Fruit fly (Drosophila melanogaster) whole organism, prepupa: ENCODE data around the gene Kdm5.
A peak's percentile ranks its signal among the peaks of the same experiment; 100 is the strongest.

Experiments used
- Blimp-1 ChIP-seq: fragments of 200-800 bp; sonication (Bioruptor generic); optimal IDR thresholded peaks from 3 replicates; lab custom pipeline; 2017; ENCODE audit warnings: missing biosample characterization, missing genetic modification characterization, mild to moderate bottlenecking, moderate library complexity, missing genetic modification reagents
- CG10631 ChIP-seq: fragments of 200-800 bp; sonication (Bioruptor generic); optimal IDR thresholded peaks from 2 replicates; lab custom pipeline; 2016; ENCODE audit warnings: missing biosample characterization, missing genetic modification characterization
- CG10669 ChIP-seq: fragments of 200-800 bp; sonication (Bioruptor generic); optimal IDR thresholded peaks from 3 replicates; lab custom pipeline; 2018; ENCODE audit warnings: missing biosample characterization, mild to moderate bottlenecking, missing genetic modification characterization, moderate library complexity
- CG11294 ChIP-seq: fragments of 200-800 bp; sonication (Bioruptor generic); IDR thresholded peaks from 2 replicates; pipeline ENCODE4 v1.3.6; 2022; ENCODE audit warnings: missing biosample characterization, missing genetic modification characterization
- CG11762 ChIP-seq: fragments of 200-800 bp; sonication (Bioruptor generic); optimal IDR thresholded peaks from 3 replicates; lab custom pipeline; 2016; ENCODE audit warnings: missing biosample characterization, missing genetic modification characterization; ENCODE audit not compliant: insufficient read depth
- CG11902 ChIP-seq: fragments of 200-800 bp; sonication (Bioruptor generic); optimal IDR thresholded peaks from 3 replicates; lab custom pipeline; 2016; ENCODE audit warnings: missing biosample characterization, missing genetic modification characterization
- CG15336 ChIP-seq: fragments of 200-800 bp; sonication (Bioruptor generic); IDR thresholded peaks from 2 replicates; pipeline ENCODE4 v1.3.6; 2022; ENCODE audit warnings: missing biosample characterization, missing genetic modification characterization
- CG1621 ChIP-seq: fragments of 200-800 bp; sonication (Bioruptor generic); optimal IDR thresholded peaks from 3 replicates; lab custom pipeline; 2018; ENCODE audit warnings: missing biosample characterization, mild to moderate bottlenecking, missing genetic modification characterization
- CG16779 ChIP-seq: fragments of 200-800 bp; sonication (Bioruptor generic); optimal IDR thresholded peaks from 3 replicates; lab custom pipeline; 2017; ENCODE audit warnings: missing biosample characterization, mild to moderate bottlenecking, missing genetic modification characterization
- CG3032 ChIP-seq: fragments of 200-800 bp; optimal IDR thresholded peaks from 2 replicates; lab custom pipeline; 2019; ENCODE audit warnings: missing biosample characterization, mild to moderate bottlenecking, missing genetic modification characterization, moderate library complexity
- CG31627 ChIP-seq: fragments of 200-800 bp; sonication (Bioruptor generic); optimal IDR thresholded peaks from 3 replicates; lab custom pipeline; 2016; ENCODE audit warnings: missing biosample characterization, missing genetic modification characterization
- CG32006 ChIP-seq: fragments of 200-800 bp; sonication (Bioruptor generic); optimal IDR thresholded peaks from 3 replicates; lab custom pipeline; 2017; ENCODE audit warnings: missing biosample characterization, mild to moderate bottlenecking, missing genetic modification characterization
- CG3919 ChIP-seq: fragments of 200-800 bp; sonication (Bioruptor generic); optimal IDR thresholded peaks from 3 replicates; lab custom pipeline; 2016; ENCODE audit warnings: missing biosample characterization, missing genetic modification characterization
- CG4318 ChIP-seq: fragments of 200-800 bp; sonication (Bioruptor generic); optimal IDR thresholded peaks from 3 replicates; lab custom pipeline; 2017; ENCODE audit warnings: missing biosample characterization, mild to moderate bottlenecking, missing genetic modification characterization
- CG6163 ChIP-seq: fragments of 200-800 bp; sonication (Bioruptor generic); IDR thresholded peaks from 3 replicates; pipeline ENCODE4 v1.3.6; 2022; ENCODE audit warnings: missing biosample characterization, missing genetic modification characterization
- CG6276 ChIP-seq: fragments of 200-800 bp; sonication (Bioruptor generic); optimal IDR thresholded peaks from 2 replicates; lab custom pipeline; 2017; ENCODE audit warnings: missing biosample characterization, mild to moderate bottlenecking, missing genetic modification characterization
- CG6792 ChIP-seq: fragments of 200-800 bp; sonication (Bioruptor generic); optimal IDR thresholded peaks from 3 replicates; lab custom pipeline; 2016; ENCODE audit warnings: missing biosample characterization, missing genetic modification characterization
- CG6808 ChIP-seq: fragments of 200-800 bp; sonication (Bioruptor generic); optimal IDR thresholded peaks from 3 replicates; lab custom pipeline; 2017; ENCODE audit warnings: missing biosample characterization, missing genetic modification characterization, mild to moderate bottlenecking, moderate library complexity, missing genetic modification reagents
- CG6854 ChIP-seq: fragments of 200-800 bp; sonication (Bioruptor generic); optimal IDR thresholded peaks from 2 replicates; lab custom pipeline; 2017; ENCODE audit warnings: missing biosample characterization, mild to moderate bottlenecking, missing genetic modification characterization
- CG7368 ChIP-seq: fragments of 200-800 bp; sonication (Bioruptor generic); optimal IDR thresholded peaks from 3 replicates; lab custom pipeline; 2016; ENCODE audit warnings: missing biosample characterization, missing genetic modification characterization
- CG8119 ChIP-seq: fragments of 200-800 bp; sonication (Bioruptor generic); IDR thresholded peaks from 3 replicates; pipeline ENCODE4 v1.3.6; 2022; ENCODE audit warnings: missing biosample characterization, missing genetic modification characterization
- CG8319 ChIP-seq: fragments of 200-800 bp; sonication (Bioruptor generic); optimal IDR thresholded peaks from 3 replicates; lab custom pipeline; 2016; ENCODE audit warnings: missing biosample characterization, missing genetic modification characterization
- CG8632 ChIP-seq: fragments of 200-800 bp; sonication (Bioruptor generic); optimal IDR thresholded peaks from 3 replicates; lab custom pipeline; 2016; ENCODE audit warnings: missing biosample characterization, missing genetic modification characterization
- CG9139 ChIP-seq: fragments of 200-800 bp; sonication (Bioruptor generic); optimal IDR thresholded peaks from 3 replicates; lab custom pipeline; 2017; ENCODE audit warnings: missing biosample characterization, mild to moderate bottlenecking, missing genetic modification characterization
- Eip93F ChIP-seq: fragments of 200-800 bp; sonication (Bioruptor generic); optimal IDR thresholded peaks from 2 replicates; lab custom pipeline; 2016; ENCODE audit warnings: missing biosample characterization, mild to moderate bottlenecking, missing genetic modification characterization
- Ets21C ChIP-seq: fragments of 200-800 bp; sonication (Bioruptor generic); optimal IDR thresholded peaks from 3 replicates; lab custom pipeline; 2016; ENCODE audit warnings: missing biosample characterization, missing genetic modification characterization
- Gug ChIP-seq: fragments of 200-800 bp; sonication (Bioruptor generic); IDR thresholded peaks from 2 replicates; pipeline ENCODE4 v1.3.6; 2022; ENCODE audit warnings: missing biosample characterization, missing genetic modification characterization
- Hr38 ChIP-seq: sonication (Bioruptor generic); optimal IDR thresholded peaks from 2 replicates; lab custom pipeline; 2016; ENCODE audit warnings: missing biosample characterization, missing genetic modification characterization
- Hr39 ChIP-seq: fragments of 200-800 bp; sonication (Bioruptor generic); optimal IDR thresholded peaks from 2 replicates; lab custom pipeline; 2016; ENCODE audit warnings: missing biosample characterization, missing genetic modification characterization
- Hr4 ChIP-seq: fragments of 200-800 bp; sonication (Bioruptor generic); optimal IDR thresholded peaks from 3 replicates; lab custom pipeline; 2016; ENCODE audit warnings: missing biosample characterization, missing genetic modification characterization
- Lpt ChIP-seq: fragments of 200-800 bp; sonication (Bioruptor generic); optimal IDR thresholded peaks from 3 replicates; lab custom pipeline; 2016; ENCODE audit warnings: missing biosample characterization, missing genetic modification characterization
- Met ChIP-seq: fragments of 200-800 bp; sonication (Bioruptor generic); optimal IDR thresholded peaks from 3 replicates; lab custom pipeline; 2016; ENCODE audit warnings: missing biosample characterization, missing genetic modification characterization
- OdsH ChIP-seq: fragments of 200-800 bp; sonication (Bioruptor generic); optimal IDR thresholded peaks from 3 replicates; lab custom pipeline; 2016; ENCODE audit warnings: missing biosample characterization, missing genetic modification characterization
- Smox ChIP-seq: fragments of 200-800 bp; sonication (Bioruptor generic); optimal IDR thresholded peaks from 3 replicates; lab custom pipeline; 2016; ENCODE audit warnings: missing biosample characterization, missing genetic modification characterization
- Sox14 ChIP-seq: fragments of 200-800 bp; sonication (Bioruptor generic); optimal IDR thresholded peaks from 3 replicates; lab custom pipeline; 2016; ENCODE audit warnings: missing biosample characterization, missing genetic modification characterization
- Sox15 ChIP-seq: fragments of 200-800 bp; sonication (Bioruptor generic); optimal IDR thresholded peaks from 3 replicates; lab custom pipeline; 2016; ENCODE audit warnings: missing biosample characterization, missing genetic modification characterization
- achi ChIP-seq: fragments of 200-800 bp; sonication (Bioruptor generic); optimal IDR thresholded peaks from 3 replicates; lab custom pipeline; 2016; ENCODE audit warnings: missing biosample characterization, missing genetic modification characterization
- acj6 ChIP-seq: fragments of 200-800 bp; sonication (Bioruptor generic); optimal IDR thresholded peaks from 3 replicates; lab custom pipeline; 2016; ENCODE audit warnings: missing biosample characterization, missing genetic modification characterization
- dac ChIP-seq: fragments of 200-800 bp; sonication (Bioruptor generic); optimal IDR thresholded peaks from 2 replicates; lab custom pipeline; 2017; ENCODE audit warnings: missing biosample characterization, mild to moderate bottlenecking, missing genetic modification characterization
- dsx ChIP-seq: fragments of 200-800 bp; optimal IDR thresholded peaks from 3 replicates; lab custom pipeline; 2019; ENCODE audit warnings: missing biosample characterization, mild to moderate bottlenecking, missing genetic modification characterization, moderate library complexity; ENCODE audit not compliant: poor library complexity, severe bottlenecking
- eg ChIP-seq: fragments of 200-800 bp; sonication (Bioruptor generic); IDR thresholded peaks from 3 replicates; pipeline ENCODE4 v1.3.6; 2022; ENCODE audit warnings: missing biosample characterization, missing genetic modification characterization
- esn ChIP-seq: fragments of 200-800 bp; sonication (Bioruptor generic); optimal IDR thresholded peaks from 2 replicates; lab custom pipeline; 2016; ENCODE audit warnings: missing biosample characterization, mild to moderate bottlenecking, missing genetic modification characterization, moderate library complexity
- fd59A ChIP-seq: fragments of 200-800 bp; sonication (Bioruptor generic); optimal IDR thresholded peaks from 2 replicates; lab custom pipeline; 2017; ENCODE audit warnings: missing biosample characterization, mild to moderate bottlenecking, missing genetic modification characterization, missing genetic modification reagents
- fd85E ChIP-seq: fragments of 200-800 bp; sonication (Bioruptor generic); optimal IDR thresholded peaks from 3 replicates; lab custom pipeline; 2016; ENCODE audit warnings: missing biosample characterization, missing genetic modification characterization
- lz ChIP-seq: fragments of 200-800 bp; sonication (Bioruptor generic); optimal IDR thresholded peaks from 3 replicates; lab custom pipeline; 2016; ENCODE audit warnings: missing biosample characterization, missing genetic modification characterization
- pdm3 ChIP-seq: fragments of 200-800 bp; sonication (Bioruptor generic); optimal IDR thresholded peaks from 3 replicates; lab custom pipeline; 2016; ENCODE audit warnings: missing biosample characterization, missing genetic modification characterization
- salr ChIP-seq, 2 experiments: fragments of 200-800 bp; sonication (Bioruptor generic); optimal IDR thresholded peaks; 3 replicates each; lab custom pipeline; 2016 to 2018; ENCODE audit warnings: missing biosample characterization in 2 of 2, missing genetic modification characterization in 2 of 2, mild to moderate bottlenecking in 1 of 2
- spab ChIP-seq: fragments of 200-800 bp; sonication (Bioruptor generic); optimal IDR thresholded peaks from 2 replicates; lab custom pipeline; 2017; ENCODE audit warnings: missing biosample characterization, mild to moderate bottlenecking, missing genetic modification characterization, missing genetic modification reagents
- svp ChIP-seq: fragments of 200-800 bp; sonication (Bioruptor generic); peaks from one replicate; lab custom pipeline; 2016; ENCODE audit warnings: missing biosample characterization, missing genetic modification characterization
- topi ChIP-seq: fragments of 200-800 bp; sonication (Bioruptor generic); optimal IDR thresholded peaks from 3 replicates; lab custom pipeline; 2016; ENCODE audit warnings: missing biosample characterization, missing genetic modification characterization
- vri ChIP-seq: fragments of 200-800 bp; sonication (Bioruptor generic); optimal IDR thresholded peaks from 3 replicates; lab custom pipeline; 2016; ENCODE audit warnings: missing biosample characterization, mild to moderate bottlenecking, missing genetic modification characterization

Gene Kdm5

dm6 chr2L:5982334-5982987 lies 16.8 kb downstream of the Kdm5 start:
- TF ChIP-seq Smox (peak; percentile 22), svp (GFP tag; lab: Kevin White, UChicago) (peak; percentile 92), CG4318 (GFP tag; lab: Kevin White, UChicago) (no peak), salr (GFP tag; optimal IDR thresholded peaks at IDR 0.05; lab: Kevin White, UChicago) (peak in 1 of 2 experiments; percentile 16), CG3919 (GFP tag; lab: Kevin White, UChicago) (peak; percentile 57), dac (no peak), CG11762 (GFP tag; lab: Kevin White, UChicago) (no peak), esn (peak; percentile 27), Hr4 (GFP tag; lab: Kevin White, UChicago) (peak; percentile 14), dsx (GFP tag; lab: Kevin White, UChicago) (peak; percentile 45), CG1621 (tag; lab: Kevin White, UChicago) (peak; percentile 88), CG15336 (no peak), CG3032 (tag; lab: Kevin White, UChicago) (no peak), CG8632 (GFP tag; lab: Kevin White, UChicago) (no peak), Lpt (peak; percentile 2), achi (GFP tag; lab: Kevin White, UChicago) (peak; percentile 95), Eip93F (GFP tag; lab: Kevin White, UChicago) (no peak), eg (no peak), Sox15 (no peak), Hr39 (GFP tag; lab: Kevin White, UChicago) (peak; percentile 21), vri (GFP tag; lab: Kevin White, UChicago) (peak; percentile 92), CG6792 (peak; percentile 2), CG11294 (GFP tag; lab: Robert Waterston, UW) (no peak), CG31627 (no peak), Ets21C (no peak), CG7368 (GFP tag; lab: Kevin White, UChicago) (peak; percentile 23), CG9139 (GFP tag; lab: Kevin White, UChicago) (peak; percentile 28), Met (GFP tag; lab: Kevin White, UChicago) (peak; percentile 22), CG10631 (GFP tag; lab: Kevin White, UChicago) (no peak), OdsH (GFP tag; lab: Kevin White, UChicago) (peak; percentile 23), Sox14 (GFP tag; lab: Kevin White, UChicago) (peak; percentile 51), Hr38 (GFP tag; lab: Kevin White, UChicago) (no peak), CG6854 (GFP tag; lab: Kevin White, UChicago) (peak; percentile 50), Gug (GFP tag; lab: Robert Waterston, UW) (no peak), CG6808 (peak; percentile 28), acj6 (GFP tag; lab: Kevin White, UChicago) (no peak), CG11902 (peak; percentile 53), pdm3 (peak; percentile 25), CG6276 (GFP tag; lab: Kevin White, UChicago) (no peak), CG10669 (GFP tag; lab: Kevin White, UChicago) (peak; percentile 4), CG6163 (GFP tag; lab: Robert Waterston, UW) (no peak), fd85E (GFP tag; lab: Kevin White, UChicago) (no peak), Blimp-1 (GFP tag; lab: Kevin White, UChicago) (no peak), CG16779 (tag; lab: Kevin White, UChicago) (peak; percentile 24), fd59A (GFP tag; lab: Kevin White, UChicago) (peak; percentile 33), lz (peak; percentile 45), CG8319 (no peak), CG32006 (peak; percentile 16), spab (no peak), CG8119 (GFP tag; lab: Robert Waterston, UW) (no peak), topi (GFP tag; lab: Kevin White, UChicago) (peak; percentile 35)
